Worm (Caenorhabditis elegans) whole organism, L1 larva: ENCODE measurements around the gene clec-232.
"Not testable (repeated sequence)": the region's sequence is repeated elsewhere in the genome, so short reads cannot be mapped to it uniquely, and the experiment has no call there.

ENCODE experiments used
- skn-1 ChIP-seq: fragments of 150-350 bp; optimal IDR thresholded peaks from 2 replicates; lab custom pipeline; 2014; ENCODE audit warnings: missing biosample characterization, missing genetic modification characterization
- unc-98 ChIP-seq: fragments of 200-800 bp; sonication (Bioruptor generic); IDR thresholded peaks from 2 replicates; pipeline ENCODE4 v1.3.6; 2022; ENCODE audit warnings: missing genetic modification characterization, missing compliant biosample characterization

DNA sequence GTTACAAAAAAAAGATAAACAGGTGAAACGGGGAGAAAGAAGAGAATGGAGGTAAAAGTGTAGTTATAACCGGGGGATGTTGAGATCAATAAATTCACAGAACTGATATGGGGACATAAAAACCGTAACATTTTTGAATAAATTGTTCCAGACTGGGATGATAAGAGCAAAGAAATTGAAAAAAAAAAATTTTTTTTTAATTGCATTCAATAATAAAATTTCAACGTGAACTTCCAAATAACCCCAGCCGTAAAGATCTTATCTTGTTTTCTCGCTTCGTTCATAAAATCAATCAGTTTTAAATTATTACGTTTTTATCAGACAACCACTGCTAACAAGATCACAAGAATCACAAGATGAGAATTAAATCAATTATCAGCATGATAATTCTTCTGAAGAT lies 15.9 kb downstream of the clec-232 start, which contains the start of gene C06C6.7:
- not testable (repeated sequence) for TF ChIP-seq unc-98 (GFP tag; lab: Robert Waterston, UW); skn-1 (tag; lab: Kevin White, UChicago)
